Worm (Caenorhabditis elegans): Measurements from ENCODE around the gene Y43F8B.9.

DNA sequence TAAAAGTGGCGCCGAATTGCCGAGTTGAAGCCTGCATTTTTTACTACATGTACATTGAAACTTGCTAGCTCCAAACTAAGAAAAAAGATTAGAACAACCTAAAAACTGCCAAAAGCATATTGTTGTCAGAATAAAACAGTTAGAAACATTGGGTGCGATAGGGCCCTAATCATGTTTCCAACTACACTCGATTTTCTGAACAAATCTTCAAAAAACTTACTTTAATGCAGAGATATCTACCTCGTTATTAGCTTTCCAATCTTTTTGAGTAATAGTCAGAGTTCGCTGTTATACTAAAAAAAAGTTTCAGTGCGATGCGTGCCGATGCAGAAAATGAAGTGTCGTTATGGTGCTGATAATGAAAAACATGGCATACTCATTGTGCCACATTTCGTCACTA is 22.3 kb upstream of the Y43F8B.9 start, which contains the start of the genes Y43F8B.13 and Y43F8B.14:
- TF ChIP-seq ztf-3 (GFP tag; optimal IDR thresholded peaks at IDR 0.05) (no peak), snpc-3.4 (tag; optimal IDR thresholded peaks at IDR 0.05) (no peak), mxl-1 (tag; optimal IDR thresholded peaks at IDR 0.05) (no peak), egl-44 (GFP tag; IDR thresholded peaks at IDR 0.05) (no peak), ztf-26 (tag; optimal IDR thresholded peaks at IDR 0.05) (no peak), chd-7 (tag; optimal IDR thresholded peaks at IDR 0.05) (no peak), Y79H2A.3 (GFP tag; conservative IDR thresholded peaks at IDR 0.05) (no peak), Y53F4B.3 (GFP tag; IDR thresholded peaks at IDR 0.05) (no peak), pha-4 (tag; optimal IDR thresholded peaks at IDR 0.05) (no peak), unc-130 (GFP tag; optimal IDR thresholded peaks at IDR 0.05) (no peak)
